Worm (Caenorhabditis elegans): ENCODE results near the gene C46F9.5.

The C46F9.5 gene

ce11 chrII:1865683-1866431 is 29.5 kb upstream of the C46F9.5 start, which contains the start of gene math-15:
math-15 (plus strand) TSS chrII:1866381.
- TF ChIP-seq nhr-80 (tag; optimal IDR thresholded peaks at IDR 0.05) (peak; percentile 26), aptf-3 (GFP tag; IDR thresholded peaks at IDR 0.05) (no peak)

DNA sequence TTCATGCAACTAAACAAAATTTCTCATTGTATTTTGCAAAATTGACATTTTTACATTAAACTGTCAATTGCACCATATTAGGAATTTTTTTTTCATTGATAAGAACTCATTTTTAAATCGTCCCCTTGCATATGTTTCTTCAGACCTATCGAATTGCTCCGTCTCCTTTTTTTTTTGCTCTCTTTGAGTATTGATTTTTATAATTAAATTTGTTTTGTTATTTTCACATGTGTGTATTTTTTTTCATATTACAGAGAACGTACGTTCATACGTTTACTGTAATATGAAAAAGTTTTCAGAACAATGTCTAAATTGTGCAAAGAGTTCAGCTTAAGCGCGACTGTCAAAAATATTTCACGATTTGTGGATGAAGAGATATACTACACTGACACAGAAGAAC is 26.3 kb upstream of the C46F9.5 start, which contains the start of gene math-14:
Gene math-14 (plus strand): TSS at position 301 of the 400 bp plus-strand sequence.
- TF ChIP-seq nhr-80 (tag; optimal IDR thresholded peaks at IDR 0.05) (peak; percentile 49), pbrm-1 (GFP tag; IDR thresholded peaks at IDR 0.05) (no peak)

DNA sequence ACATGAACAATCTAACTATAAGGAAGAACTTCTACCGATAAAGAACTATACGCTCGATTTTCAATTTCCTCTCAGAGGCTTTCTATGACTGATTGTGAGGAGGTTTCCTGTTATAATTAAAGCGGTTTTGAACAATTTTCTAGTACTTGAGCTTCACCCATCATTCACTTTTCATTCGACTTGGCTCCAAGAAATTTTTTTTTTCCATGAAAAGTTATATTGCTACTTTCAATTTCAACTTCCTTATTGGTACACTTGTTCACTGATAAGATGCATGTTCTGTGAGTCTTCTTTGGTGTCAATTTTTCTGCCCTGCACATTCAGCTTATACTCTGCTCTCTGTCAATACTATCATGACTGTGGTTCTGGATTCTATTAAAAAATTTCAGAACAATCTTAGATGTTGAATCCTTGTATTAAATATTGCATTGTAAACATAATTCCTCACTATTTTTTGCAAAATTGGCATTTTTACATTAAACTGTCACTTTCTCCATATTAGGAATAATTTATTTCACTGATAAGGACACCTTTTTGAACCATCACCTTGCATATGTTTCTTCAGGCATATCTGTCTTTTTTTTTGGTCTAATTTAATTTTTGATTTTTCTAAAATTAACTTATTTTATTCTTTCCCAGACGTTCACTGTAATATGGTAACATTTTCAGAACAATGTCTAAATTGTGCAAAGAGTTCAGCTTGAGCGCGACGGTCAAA is 24.3 kb upstream of the C46F9.5 start, which contains the start of gene math-10:
Gene math-10 (plus strand): TSS at position 668 of the 718 bp plus-strand sequence.
- no peak for TF ChIP-seq ztf-6 (GFP tag; IDR thresholded peaks at IDR 0.05)
- peak; percentile 72 for TF ChIP-seq nhr-80 (tag; optimal IDR thresholded peaks at IDR 0.05)
- no peak for TF ChIP-seq let-607 (tag; optimal IDR thresholded peaks at IDR 0.05)
- TF ChIP-seq egrh-3 (GFP tag; IDR thresholded peaks at IDR 0.05), result no peak
- no peak for TF ChIP-seq Y95B8A.8 (GFP tag; IDR thresholded peaks at IDR 0.05)
- no peak for TF ChIP-seq unc-62 (GFP tag; optimal IDR thresholded peaks at IDR 0.05)
- TF ChIP-seq snpc-3.4 (tag; optimal IDR thresholded peaks at IDR 0.05), result no peak

DNA sequence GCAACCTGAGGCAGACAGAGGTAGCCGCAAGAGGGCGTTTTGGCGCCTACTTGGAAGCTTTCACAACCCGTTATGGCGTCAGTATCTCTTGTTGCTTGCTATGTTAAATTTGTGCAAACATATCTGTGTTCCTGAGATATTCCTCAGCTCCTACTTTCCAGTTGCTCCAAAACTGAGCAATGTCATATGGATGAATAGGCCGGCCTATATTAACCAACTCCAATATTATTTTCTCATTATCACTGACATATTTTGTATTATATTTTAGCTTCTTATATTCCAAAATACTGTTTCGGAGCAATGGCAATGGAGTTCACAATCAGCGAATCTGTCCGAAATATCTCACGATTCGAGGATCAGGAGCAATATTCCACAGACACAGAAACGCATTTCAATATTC is 19.7 kb upstream of the C46F9.5 start, which contains the start of gene math-13:
Gene math-13 (plus strand): TSS at position 301 of the 400 bp plus-strand sequence.
- TF ChIP-seq gei-17 (GFP tag; optimal IDR thresholded peaks at IDR 0.05) (no peak), ceh-40 (GFP tag; IDR thresholded peaks at IDR 0.05) (no peak), rec-8 (tag; optimal IDR thresholded peaks at IDR 0.05) (no peak), nfya-1 (tag; optimal IDR thresholded peaks at IDR 0.05; ENCODE audit: borderline replicate concordance, insufficient read depth) (no peak), ceh-79 (tag; optimal IDR thresholded peaks at IDR 0.05) (no peak), egl-44 (GFP tag; IDR thresholded peaks at IDR 0.05) (no peak), madf-8 (GFP tag; conservative IDR thresholded peaks at IDR 0.05) (no peak), lsl-1 (GFP tag; optimal IDR thresholded peaks at IDR 0.05) (no peak), F49E8.2 (tag; optimal IDR thresholded peaks at IDR 0.05; ENCODE audit: insufficient read depth) (no peak), F10E7.11 (tag; optimal IDR thresholded peaks at IDR 0.05) (no peak), chd-7 (tag; optimal IDR thresholded peaks at IDR 0.05) (no peak)

- no peak for TF ChIP-seq F55B11.4 (tag; optimal IDR thresholded peaks at IDR 0.05; ENCODE audit: borderline replicate concordance, insufficient read depth)
- no peak for TF ChIP-seq F57C9.4 (tag; optimal IDR thresholded peaks at IDR 0.05)
- no peak for TF ChIP-seq ztf-28 (GFP tag; IDR thresholded peaks at IDR 0.05)
- no peak for TF ChIP-seq F39B2.1 (GFP tag; IDR thresholded peaks at IDR 0.05)
- no peak for TF ChIP-seq athp-1 (tag; optimal IDR thresholded peaks at IDR 0.05)
- TF ChIP-seq attf-6 (GFP tag; IDR thresholded peaks at IDR 0.05), result no peak
- no peak for TF ChIP-seq F37B4.10 (GFP tag; IDR thresholded peaks at IDR 0.05)
- no peak for TF ChIP-seq madf-3 (GFP tag; IDR thresholded peaks at IDR 0.05)
- TF ChIP-seq F22D6.2 (tag; optimal IDR thresholded peaks at IDR 0.05), result no peak
- no peak for TF ChIP-seq T26A5.8 (tag; optimal IDR thresholded peaks at IDR 0.05)
- TF ChIP-seq rcor-1 (GFP tag; IDR thresholded peaks at IDR 0.05), result no peak
- no peak for TF ChIP-seq ceh-40 (GFP tag; IDR thresholded peaks at IDR 0.05)
Observed at ce11 chrII:1878663-1879062, 16.7 kb upstream of the C46F9.5 start, which contains the start of gene math-16. math-16 (minus strand) TSS chrII:1878763.
